Worm (Caenorhabditis elegans) whole organism, late embryonic: ENCODE results near the gene F08F3.6.

ENCODE experiments used
- ama-1 ChIP-seq: fragments of 150-350 bp; optimal IDR thresholded peaks from 2 replicates; lab custom pipeline; 2014
- pros-1 ChIP-seq: fragments of 150-350 bp; optimal IDR thresholded peaks from 2 replicates; lab custom pipeline; 2014; ENCODE audit warnings: missing biosample characterization, missing genetic modification reagents, missing genetic modification characterization

- TF ChIP-seq pros-1 (tag; lab: Kevin White, UChicago) (no peak), ama-1 (lab: Kevin White, UChicago) (no peak)
These were observed at the start of gene F08F3.6 for ce11 chrV:5419915-5420314.
